Worm (Caenorhabditis elegans): ENCODE results near the gene pgp-4.

DNA sequence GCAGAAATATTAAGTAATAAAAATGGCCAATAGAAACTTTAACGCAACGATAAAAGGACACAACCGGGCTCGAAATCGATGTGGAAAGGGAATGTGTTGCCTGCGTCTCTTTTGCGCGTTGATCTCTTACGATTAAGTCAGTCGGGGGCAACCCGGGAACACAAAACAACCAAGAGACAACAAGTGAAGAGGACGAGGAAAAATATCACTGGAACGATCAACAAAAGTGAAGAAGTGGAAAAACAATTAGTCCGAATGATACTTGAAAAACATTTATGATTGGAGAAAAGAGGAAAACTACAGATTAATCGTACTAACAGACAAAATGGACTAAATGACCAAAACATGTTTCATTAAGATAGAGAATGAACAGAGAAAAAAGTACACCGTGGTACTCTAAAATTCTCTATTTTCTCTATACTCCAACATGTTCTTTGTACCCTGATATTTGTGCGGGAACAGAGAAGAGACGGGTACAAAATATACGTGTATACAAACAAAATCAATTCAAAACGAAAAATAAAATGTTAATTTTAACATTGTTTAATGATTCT, 47.3 kb upstream of the pgp-4 start, which contains the start of gene F08G12.5:
- TF ChIP-seq fkh-10 (GFP tag; optimal IDR thresholded peaks at IDR 0.05) (no peak), fax-1 (tag; optimal IDR thresholded peaks at IDR 0.05) (no peak), C38D4.7 (GFP tag; optimal IDR thresholded peaks at IDR 0.05) (no peak), ceh-9 (tag; optimal IDR thresholded peaks at IDR 0.05) (no peak), nfya-1 (tag; optimal IDR thresholded peaks at IDR 0.05) (no peak), tbx-2 (tag; optimal IDR thresholded peaks at IDR 0.05) (no peak), tbx-7 (tag; optimal IDR thresholded peaks at IDR 0.05) (no peak), unc-55 (GFP tag; optimal IDR thresholded peaks at IDR 0.05) (no peak), ceh-19 (GFP tag; optimal IDR thresholded peaks at IDR 0.05) (no peak), pqm-1 (tag; optimal IDR thresholded peaks at IDR 0.05) (no peak), ztf-16 (tag; optimal IDR thresholded peaks at IDR 0.05) (no peak), ama-1 (optimal IDR thresholded peaks at IDR 0.05) (no peak), syd-9 (tag; optimal IDR thresholded peaks at IDR 0.05) (no peak), ceh-48 (tag; optimal IDR thresholded peaks at IDR 0.05) (no peak)
